Worm (Caenorhabditis elegans): ENCODE measurements around the gene mrp-4.

- TF ChIP-seq nhr-6 (tag; optimal IDR thresholded peaks at IDR 0.05) (no peak), aly-2 (tag; optimal IDR thresholded peaks at IDR 0.05) (no peak), lin-11 (tag; optimal IDR thresholded peaks at IDR 0.05) (no peak), fos-1 (tag; optimal IDR thresholded peaks at IDR 0.05) (no peak), Y55F3AM.14 (GFP tag; optimal IDR thresholded peaks at IDR 0.05) (no peak), nhr-129 (tag; optimal IDR thresholded peaks at IDR 0.05) (no peak), sem-4 (tag; optimal IDR thresholded peaks at IDR 0.05) (no peak), ama-1 (optimal IDR thresholded peaks at IDR 0.05) (no peak), nhr-11 (tag; optimal IDR thresholded peaks at IDR 0.05) (no peak), ztf-11 (tag; optimal IDR thresholded peaks at IDR 0.05) (no peak), snpc-4 (tag; optimal IDR thresholded peaks at IDR 0.05) (no peak), nhr-23 (tag; optimal IDR thresholded peaks at IDR 0.05) (no peak), elt-1 (tag; optimal IDR thresholded peaks at IDR 0.05) (no peak), mdl-1 (tag; optimal IDR thresholded peaks at IDR 0.05) (no peak)
Observed at ce11 chrX:9856618-9857017, 27.5 kb upstream of the mrp-4 start, which contains the start of gene R07B1.11.

Data from whole organism, L2 larva.